Worm (Caenorhabditis elegans): ENCODE measurements around the gene Y41D4A.4.

- TF ChIP-seq cog-1 (tag; optimal IDR thresholded peaks at IDR 0.05) (no peak), ref-1 (GFP tag; conservative IDR thresholded peaks at IDR 0.05) (no peak)
Observed at ce11 chrIV:1771843-1772242, 26.0 kb downstream of the Y41D4A.4 start, which contains the start of gene Y41D4A.1.

Data from whole organism, midembryonic.